Worm (Caenorhabditis elegans): Measurements from ENCODE around the gene sdz-21.

The sdz-21 gene

DNA sequence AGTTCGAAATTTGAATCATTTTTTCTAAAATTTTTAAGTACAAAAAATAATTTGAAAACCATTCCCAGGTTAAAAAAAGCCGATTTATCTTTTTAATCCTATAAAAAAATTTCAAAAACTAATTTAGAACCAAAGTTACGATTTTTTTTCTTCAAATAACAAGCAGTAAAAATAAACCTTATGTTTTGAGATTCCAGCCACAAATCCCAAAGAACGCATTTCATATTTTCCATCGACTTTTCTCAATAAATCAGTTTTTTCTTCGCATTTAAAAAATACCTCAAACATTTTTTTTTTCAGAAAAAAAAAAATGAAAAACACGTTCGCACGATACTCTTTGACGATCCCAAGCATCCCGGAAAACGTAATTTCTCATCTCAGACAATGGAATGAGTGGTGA, 21.7 kb downstream of the sdz-21 start, which contains the start of gene ckk-1:
Gene ckk-1 (plus strand): TSS at position 301 of the 400 bp plus-strand sequence.
- no peak for TF ChIP-seq dmd-8 (GFP tag; IDR thresholded peaks at IDR 0.05)
- TF ChIP-seq nhr-25 (tag; optimal IDR thresholded peaks at IDR 0.05; ENCODE audit: borderline replicate concordance, insufficient read depth): no peak
- TF ChIP-seq spr-1 (tag; optimal IDR thresholded peaks at IDR 0.05): no peak
- TF ChIP-seq duxl-1 (tag; optimal IDR thresholded peaks at IDR 0.05; ENCODE audit: poor library complexity): no peak
- TF ChIP-seq mdl-1 (tag; optimal IDR thresholded peaks at IDR 0.05): no peak
- TF ChIP-seq attf-4 (tag; optimal IDR thresholded peaks at IDR 0.05): no peak
- TF ChIP-seq fos-1 (tag; optimal IDR thresholded peaks at IDR 0.05): no peak
- no peak for TF ChIP-seq aha-1 (tag)
- no peak for TF ChIP-seq zip-11 (GFP tag; IDR thresholded peaks at IDR 0.05)
- TF ChIP-seq T26A8.4 (GFP tag; IDR thresholded peaks at IDR 0.05): no peak

DNA sequence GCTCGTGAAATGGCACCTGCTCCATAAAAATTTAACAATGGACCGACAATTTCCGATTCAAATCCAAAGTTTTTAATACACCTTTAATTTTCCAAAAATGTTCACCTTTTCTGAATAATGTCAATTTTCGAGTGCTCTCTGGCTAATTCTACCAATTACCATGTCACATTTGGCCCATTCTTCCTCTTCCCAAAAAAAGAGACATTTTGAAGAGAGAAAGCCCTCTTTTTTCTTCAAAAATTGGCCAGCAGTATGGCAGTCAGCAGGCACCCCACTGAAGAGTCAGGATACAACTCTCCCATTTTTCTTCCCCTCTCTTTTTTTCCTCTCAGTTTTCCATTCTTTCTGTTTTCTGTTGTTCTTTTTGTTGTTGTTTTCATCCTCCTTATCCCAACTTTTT, 22.3 kb downstream of the sdz-21 start:
- TF ChIP-seq ztf-11 (tag; optimal IDR thresholded peaks at IDR 0.05) (no peak), lsy-2 (tag; optimal IDR thresholded peaks at IDR 0.05) (peak in 1 of 2 experiments; percentile 10), mdt-29 (GFP tag; IDR thresholded peaks at IDR 0.05) (no peak), daf-8 (GFP tag; IDR thresholded peaks at IDR 0.05) (no peak), hmg-1.1 (GFP tag; IDR thresholded peaks at IDR 0.05) (peak; percentile 39; the same call in 1 of the 2 replicates), nhr-25 (tag; optimal IDR thresholded peaks at IDR 0.05; ENCODE audit: borderline replicate concordance, insufficient read depth) (no peak), hlh-30 (tag; optimal IDR thresholded peaks at IDR 0.05; ENCODE audit: insufficient read depth) (peak; percentile 11), rbr-2 (tag; optimal IDR thresholded peaks at IDR 0.05) (peak; percentile 5), unc-62 (GFP tag; optimal IDR thresholded peaks at IDR 0.05 in 1 of 2) (peak in 1 of 2 experiments; percentile 94), unc-62 (tag; optimal IDR thresholded peaks at IDR 0.05) (no peak), daf-16 (GFP tag; optimal IDR thresholded peaks at IDR 0.05) (peak in 1 of 2 experiments; percentile 9), daf-16 (tag; optimal IDR thresholded peaks at IDR 0.05) (no peak), unc-130 (GFP tag; optimal IDR thresholded peaks at IDR 0.05) (no peak), T20F7.1 (GFP tag; optimal IDR thresholded peaks at IDR 0.05) (no peak)

DNA sequence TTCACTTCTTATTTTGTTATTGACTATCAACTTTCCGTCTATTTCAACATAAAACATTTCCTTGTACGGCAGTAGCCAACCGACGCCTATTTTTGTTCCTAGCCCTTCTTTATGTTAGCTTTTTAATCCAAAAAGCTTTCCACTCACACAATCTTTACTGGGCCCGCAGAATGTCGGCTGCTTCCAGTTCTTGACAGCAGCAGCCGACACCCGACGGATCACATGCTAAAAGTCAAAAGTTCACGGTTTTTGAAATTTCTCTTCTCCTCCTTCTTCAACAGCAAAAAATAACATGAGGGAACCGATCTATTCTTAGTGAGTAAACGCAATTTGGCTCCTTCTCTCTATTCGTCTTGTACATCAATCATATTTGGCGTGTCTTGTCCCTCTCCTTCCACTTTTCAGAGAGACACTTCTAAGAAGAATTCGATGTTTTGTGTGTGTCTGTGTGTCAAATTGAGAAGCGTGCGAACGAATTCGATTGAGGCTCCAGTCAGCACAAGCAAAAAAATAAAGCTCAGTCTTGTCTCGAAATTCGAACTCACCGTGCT, 24.3 kb downstream of the sdz-21 start:
- no peak for TF ChIP-seq ZK337.2 (GFP tag; IDR thresholded peaks at IDR 0.05)
- TF ChIP-seq sdz-12 (GFP tag; optimal IDR thresholded peaks at IDR 0.05): no peak
- TF ChIP-seq unc-39 (tag; optimal IDR thresholded peaks at IDR 0.05): no peak
- TF ChIP-seq nhr-77 (tag; optimal IDR thresholded peaks at IDR 0.05): no peak
- TF ChIP-seq php-3 (GFP tag; IDR thresholded peaks at IDR 0.05): no peak
- TF ChIP-seq snpc-1.2 (GFP tag; IDR thresholded peaks at IDR 0.05): no peak
- TF ChIP-seq dve-1 (tag; optimal IDR thresholded peaks at IDR 0.05; ENCODE audit: insufficient read depth): no peak
- no peak for TF ChIP-seq nhr-111 (GFP tag; optimal IDR thresholded peaks at IDR 0.05)
- TF ChIP-seq unc-62 (GFP tag; optimal IDR thresholded peaks at IDR 0.05 in 1 of 2): peak in 1 of 2 experiments; percentile 41
- TF ChIP-seq unc-62 (tag; optimal IDR thresholded peaks at IDR 0.05): no peak
- no peak for TF ChIP-seq nhr-41 (GFP tag; IDR thresholded peaks at IDR 0.05)
- no peak for TF ChIP-seq lin-1 (GFP tag; IDR thresholded peaks at IDR 0.05)
- no peak for TF ChIP-seq daf-19 (GFP tag; conservative IDR thresholded peaks at IDR 0.05)
- TF ChIP-seq mdt-29 (GFP tag; IDR thresholded peaks at IDR 0.05): no peak
- TF ChIP-seq mxl-3 (GFP tag; optimal IDR thresholded peaks at IDR 0.05): no peak
- no peak for TF ChIP-seq ZK546.5 (tag; optimal IDR thresholded peaks at IDR 0.05)
- TF ChIP-seq egl-27 (tag; optimal IDR thresholded peaks at IDR 0.05): no peak
- TF ChIP-seq nhr-48 (tag; optimal IDR thresholded peaks at IDR 0.05): no peak
- TF ChIP-seq lin-13 (GFP tag; optimal IDR thresholded peaks at IDR 0.05): no peak
- no peak for TF ChIP-seq mes-2 (tag; optimal IDR thresholded peaks at IDR 0.05; ENCODE audit: poor library complexity, severe bottlenecking)
- TF ChIP-seq aha-1 (tag): no peak
- no peak for TF ChIP-seq dmd-9 (GFP tag; IDR thresholded peaks at IDR 0.05)
- no peak for TF ChIP-seq duxl-1 (tag; optimal IDR thresholded peaks at IDR 0.05; ENCODE audit: poor library complexity)
- no peak for TF ChIP-seq Y48G9A.11 (GFP tag; IDR thresholded peaks at IDR 0.05)
- no peak for TF ChIP-seq rbr-2 (tag; optimal IDR thresholded peaks at IDR 0.05)
- TF ChIP-seq lin-15B (tag; optimal IDR thresholded peaks at IDR 0.05): no peak
- peak; percentile 88 for TF ChIP-seq ces-1 (GFP tag; optimal IDR thresholded peaks at IDR 0.05)
- no peak for TF ChIP-seq tag-97 (GFP tag; IDR thresholded peaks at IDR 0.05)
- no peak for TF ChIP-seq unc-130 (GFP tag; optimal IDR thresholded peaks at IDR 0.05)
- peak; percentile 70 for TF ChIP-seq fkh-10 (GFP tag; optimal IDR thresholded peaks at IDR 0.05)
- no peak for TF ChIP-seq tra-1 (GFP tag; IDR thresholded peaks at IDR 0.05)

Measured in whole organism, L4 larva.